Fruit fly (Drosophila melanogaster) whole organism, adult: ENCODE results near the gene CG43672.

Experiments used
- CG12768 ChIP-seq: fragments of 200-800 bp; sonication (Bioruptor generic); optimal IDR thresholded peaks from 2 replicates; lab custom pipeline; 2017; ENCODE audit warnings: missing biosample characterization, missing genetic modification characterization, mild to moderate bottlenecking, moderate library complexity, missing genetic modification reagents
- CG33017 ChIP-seq: fragments of 200-800 bp; sonication (Bioruptor generic); optimal IDR thresholded peaks from 2 replicates; lab custom pipeline; 2018; ENCODE audit warnings: missing biosample characterization, mild to moderate bottlenecking, missing genetic modification characterization, moderate library complexity
- CG7045 ChIP-seq: fragments of 200-800 bp; sonication (Bioruptor generic); optimal IDR thresholded peaks from 2 replicates; lab custom pipeline; 2017; ENCODE audit warnings: missing biosample characterization, mild to moderate bottlenecking, missing genetic modification characterization
- Crg-1 ChIP-seq: fragments of 200-800 bp; sonication (Bioruptor generic); optimal IDR thresholded peaks from 2 replicates; lab custom pipeline; 2016; ENCODE audit warnings: missing biosample characterization, missing genetic modification characterization
- Hr96 ChIP-seq: fragments of 200-800 bp; sonication (Bioruptor generic); optimal IDR thresholded peaks from 2 replicates; lab custom pipeline; 2016; ENCODE audit warnings: missing biosample characterization, missing genetic modification characterization
- bab1 ChIP-seq: fragments of 200-800 bp; sonication (Bioruptor generic); optimal IDR thresholded peaks from 3 replicates; lab custom pipeline; 2019; ENCODE audit warnings: missing biosample characterization, mild to moderate bottlenecking, missing genetic modification characterization, moderate library complexity
- cic ChIP-seq: fragments of 200-800 bp; sonication (Bioruptor generic); optimal IDR thresholded peaks from 2 replicates; lab custom pipeline; 2017; ENCODE audit warnings: missing biosample characterization, mild to moderate bottlenecking, missing genetic modification characterization, moderate library complexity
- cnc ChIP-seq, 2 experiments: fragments of >200 bp; optimal IDR thresholded peaks; 2 replicates each; lab custom pipeline; 2017
- kay ChIP-seq: fragments of 200-800 bp; sonication (Bioruptor generic); peaks from one replicate; lab custom pipeline; 2016; ENCODE audit warnings: missing biosample characterization, missing genetic modification characterization, borderline replicate concordance
- ovo ChIP-seq: fragments of 200-800 bp; sonication (Bioruptor generic); optimal IDR thresholded peaks from 2 replicates; lab custom pipeline; 2016; ENCODE audit warnings: missing biosample characterization, missing genetic modification characterization
- toe ChIP-seq: fragments of 200-800 bp; sonication (Bioruptor generic); optimal IDR thresholded peaks from 2 replicates; lab custom pipeline; 2016; ENCODE audit warnings: missing biosample characterization, missing genetic modification characterization

DNA sequence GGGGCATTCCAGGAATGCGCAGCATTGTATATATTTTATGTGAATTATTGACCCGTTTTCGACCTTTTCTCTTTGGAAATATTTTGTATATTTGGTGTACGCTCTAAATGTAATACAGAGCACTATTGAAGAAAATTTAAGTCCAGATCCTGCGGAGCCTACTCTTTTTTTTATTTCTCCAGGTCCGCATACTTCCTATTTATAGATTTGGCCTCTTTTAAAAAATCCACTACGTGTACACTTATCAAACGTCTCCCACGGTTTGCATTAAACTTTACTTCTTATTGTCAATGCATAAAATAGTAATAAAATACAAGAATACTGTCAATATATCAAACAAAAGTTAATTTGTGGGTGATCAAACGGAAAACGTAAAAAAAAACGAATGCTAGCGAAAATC, 10.8 kb downstream of the CG43672 start, which contains the start of gene Efhc1.1:
- TF ChIP-seq CG12768 (GFP tag; lab: Kevin White, UChicago) (no peak), CG33017 (tag; lab: Kevin White, UChicago) (no peak), cic (GFP tag; lab: Kevin White, UChicago) (no peak), bab1 (GFP tag; lab: Kevin White, UChicago) (no peak), Hr96 (GFP tag; lab: Kevin White, UChicago) (no peak), toe (GFP tag; lab: Kevin White, UChicago) (no peak), Crg-1 (no peak), ovo (GFP tag; lab: Kevin White, UChicago) (no peak), cnc (optimal IDR thresholded peaks at IDR 0.05; lab: Kevin White, UChicago) (no peak), kay (GFP tag; lab: Kevin White, UChicago) (no peak), CG7045 (no peak)
